In genomic region chrX:13937350-13937749, ce11 we compare ENCODE assay signal across 4 worm cellular contexts.
TF ChIP-seq lines count a peak whose summit lies in the region.

No protein-coding gene starts in this region.

TF ChIP-seq in whole organism, L1 larva, 84 proteins besides CTCF, POLR2A, EP300 and RAD21 (continued from another document and continues in another):
- TF ChIP-seq efl-1 (optimal IDR thresholded peaks at IDR 0.05; lab: Kevin White, UChicago) = no peak
- TF ChIP-seq efl-1 (GFP tag; optimal IDR thresholded peaks at IDR 0.05 in 1 of 2; lab: Kevin White, UChicago) = peak in 1 of 2 experiments; percentile 12
- TF ChIP-seq nhr-85 (tag; lab: Kevin White, UChicago) = no peak
- TF ChIP-seq sptf-1 (tag; optimal IDR thresholded peaks at IDR 0.05; lab: Kevin White, UChicago) = no peak
- TF ChIP-seq ztf-4 (tag; optimal IDR thresholded peaks at IDR 0.05; lab: Kevin White, UChicago) = no peak
- TF ChIP-seq egl-27 (tag; optimal IDR thresholded peaks at IDR 0.05; lab: Kevin White, UChicago) = no peak
- peak; percentile 97 to 100 (median 99) for TF ChIP-seq elt-3 (tag; optimal IDR thresholded peaks at IDR 0.05; lab: Kevin White, UChicago)
- TF ChIP-seq unc-86 (tag; optimal IDR thresholded peaks at IDR 0.05; lab: Kevin White, UChicago) = no peak
- no peak for TF ChIP-seq ceh-82 (tag; optimal IDR thresholded peaks at IDR 0.05; lab: Kevin White, UChicago)
- no peak for TF ChIP-seq snu-23 (GFP tag; optimal IDR thresholded peaks at IDR 0.05; lab: Kevin White, UChicago)
- no peak for TF ChIP-seq lin-15B (tag; optimal IDR thresholded peaks at IDR 0.05; lab: Kevin White, UChicago)
- TF ChIP-seq nhr-11 (tag; optimal IDR thresholded peaks at IDR 0.05; lab: Kevin White, UChicago) = no peak
- TF ChIP-seq F16B12.6 (tag; optimal IDR thresholded peaks at IDR 0.05; lab: Kevin White, UChicago) = no peak
- no peak for TF ChIP-seq tbx-2 (tag; optimal IDR thresholded peaks at IDR 0.05; lab: Kevin White, UChicago)
- no peak for TF ChIP-seq C34B4.2 (tag; optimal IDR thresholded peaks at IDR 0.05; lab: Kevin White, UChicago)
- no peak for TF ChIP-seq nhr-20 (tag; optimal IDR thresholded peaks at IDR 0.05; lab: Kevin White, UChicago)
- no peak for TF ChIP-seq irx-1 (tag; optimal IDR thresholded peaks at IDR 0.05; lab: Kevin White, UChicago)
- no peak for TF ChIP-seq ztf-11 (tag; optimal IDR thresholded peaks at IDR 0.05; lab: Kevin White, UChicago)
- no peak for TF ChIP-seq lsy-2 (tag; optimal IDR thresholded peaks at IDR 0.05; lab: Kevin White, UChicago)
- no peak for TF ChIP-seq C04F5.9 (tag; optimal IDR thresholded peaks at IDR 0.05; lab: Kevin White, UChicago)
- peak; percentile 28 for TF ChIP-seq lin-14 (GFP tag; optimal IDR thresholded peaks at IDR 0.05; lab: Kevin White, UChicago)
- TF ChIP-seq lir-3 (tag; optimal IDR thresholded peaks at IDR 0.05; lab: Kevin White, UChicago; ENCODE audit: poor library complexity) = no peak
- TF ChIP-seq nhr-76 (tag; optimal IDR thresholded peaks at IDR 0.05; lab: Kevin White, UChicago) = no peak
- TF ChIP-seq fkh-4 (tag; optimal IDR thresholded peaks at IDR 0.05; lab: Kevin White, UChicago; ENCODE audit: borderline replicate concordance) = no peak
- TF ChIP-seq pqm-1 (tag; optimal IDR thresholded peaks at IDR 0.05; lab: Kevin White, UChicago) = peak; percentile 97
- TF ChIP-seq lin-35 (GFP tag; optimal IDR thresholded peaks at IDR 0.05; lab: Kevin White, UChicago) = no peak
- TF ChIP-seq unc-130 (tag; optimal IDR thresholded peaks at IDR 0.05; lab: Kevin White, UChicago) = peak; percentile 26
- TF ChIP-seq aly-2 (tag; optimal IDR thresholded peaks at IDR 0.05; lab: Kevin White, UChicago) = no peak
- TF ChIP-seq rnt-1 (tag; optimal IDR thresholded peaks at IDR 0.05; lab: Kevin White, UChicago) = no peak
- TF ChIP-seq unc-30 (tag; optimal IDR thresholded peaks at IDR 0.05; lab: Kevin White, UChicago) = no peak
- no peak for TF ChIP-seq ceh-8 (GFP tag; optimal IDR thresholded peaks at IDR 0.05; lab: Kevin White, UChicago)
- TF ChIP-seq ces-1 (GFP tag; optimal IDR thresholded peaks at IDR 0.05; lab: Kevin White, UChicago) = no peak
- no peak for TF ChIP-seq dpl-1 (GFP tag; optimal IDR thresholded peaks at IDR 0.05; lab: Kevin White, UChicago)
- TF ChIP-seq grh-1 (GFP tag; IDR thresholded peaks at IDR 0.05; lab: Robert Waterston, UW) = no peak
- no peak for TF ChIP-seq zag-1 (tag; optimal IDR thresholded peaks at IDR 0.05; lab: Kevin White, UChicago)

TF ChIP-seq in whole organism, L2 larva, 48 proteins besides CTCF, POLR2A, EP300 and RAD21 (continued from another document):
- TF ChIP-seq dmd-4 (tag; optimal IDR thresholded peaks at IDR 0.05; lab: Kevin White, UChicago) (no peak), ama-1 (optimal IDR thresholded peaks at IDR 0.05; lab: Kevin White, UChicago) (no peak), elt-3 (tag; optimal IDR thresholded peaks at IDR 0.05; lab: Kevin White, UChicago) (peak; percentile 59), peb-1 (tag; optimal IDR thresholded peaks at IDR 0.05; lab: Kevin White, UChicago) (no peak), ZK546.5 (tag; optimal IDR thresholded peaks at IDR 0.05; lab: Kevin White, UChicago) (no peak), aly-2 (tag; optimal IDR thresholded peaks at IDR 0.05; lab: Kevin White, UChicago) (no peak), lin-13 (GFP tag; optimal IDR thresholded peaks at IDR 0.05; lab: Kevin White, UChicago) (no peak), ztf-4 (tag; optimal IDR thresholded peaks at IDR 0.05; lab: Kevin White, UChicago) (no peak), snpc-4 (tag; optimal IDR thresholded peaks at IDR 0.05; lab: Kevin White, UChicago) (no peak), elt-1 (tag; optimal IDR thresholded peaks at IDR 0.05; lab: Kevin White, UChicago) (no peak), mdl-1 (tag; optimal IDR thresholded peaks at IDR 0.05; lab: Kevin White, UChicago) (no peak), ceh-82 (tag; optimal IDR thresholded peaks at IDR 0.05; lab: Kevin White, UChicago) (no peak), Y55F3AM.14 (GFP tag; optimal IDR thresholded peaks at IDR 0.05; lab: Kevin White, UChicago) (no peak), unc-55 (GFP tag; optimal IDR thresholded peaks at IDR 0.05; lab: Kevin White, UChicago) (no peak), crh-2 (tag; optimal IDR thresholded peaks at IDR 0.05; lab: Kevin White, UChicago) (peak; percentile 22), ztf-11 (tag; optimal IDR thresholded peaks at IDR 0.05; lab: Kevin White, UChicago) (no peak), nhr-12 (tag; optimal IDR thresholded peaks at IDR 0.05; lab: Kevin White, UChicago) (no peak), ztf-1 (GFP tag; conservative IDR thresholded peaks at IDR 0.05; lab: Robert Waterston, UW) (no peak), lin-11 (tag; optimal IDR thresholded peaks at IDR 0.05; lab: Kevin White, UChicago) (no peak), fos-1 (tag; optimal IDR thresholded peaks at IDR 0.05; lab: Kevin White, UChicago) (peak; percentile 54), alr-1 (tag; optimal IDR thresholded peaks at IDR 0.05; lab: Kevin White, UChicago) (no peak), nhr-10 (tag; optimal IDR thresholded peaks at IDR 0.05; lab: Kevin White, UChicago) (no peak), nhr-129 (tag; optimal IDR thresholded peaks at IDR 0.05; lab: Kevin White, UChicago) (no peak), unc-39 (tag; optimal IDR thresholded peaks at IDR 0.05; lab: Kevin White, UChicago) (no peak), ceh-16 (tag; optimal IDR thresholded peaks at IDR 0.05; lab: Kevin White, UChicago) (no peak), zag-1 (tag; optimal IDR thresholded peaks at IDR 0.05; lab: Kevin White, UChicago) (no peak), skn-1 (tag; optimal IDR thresholded peaks at IDR 0.05; lab: Kevin White, UChicago) (no peak), gmeb-1 (tag; optimal IDR thresholded peaks at IDR 0.05; lab: Kevin White, UChicago) (no peak)
TF ChIP-seq in whole organism, L2 larva: peak in this region for 5.

TF ChIP-seq in whole organism, L3 larva, 47 proteins besides CTCF, POLR2A, EP300 and RAD21 (continued from another document):
- TF ChIP-seq lsy-12 (tag; optimal IDR thresholded peaks at IDR 0.05; lab: Kevin White, UChicago) (no peak), elt-2 (tag; optimal IDR thresholded peaks at IDR 0.05; lab: Kevin White, UChicago) (peak; percentile 85), zag-1 (tag; optimal IDR thresholded peaks at IDR 0.05; lab: Kevin White, UChicago) (no peak)
TF ChIP-seq in whole organism, L3 larva: peak in this region for 4.

TF ChIP-seq in whole organism, L4 larva, 104 proteins besides CTCF, POLR2A, EP300 and RAD21 (continued from another document):
- peak in 1 of 2 experiments; percentile 84 for TF ChIP-seq unc-62 (GFP tag; optimal IDR thresholded peaks at IDR 0.05 in 1 of 2; lab: Kevin White, UChicago)
- TF ChIP-seq unc-62 (tag; optimal IDR thresholded peaks at IDR 0.05; lab: Kevin White, UChicago) = no peak
- TF ChIP-seq skn-1 (tag; optimal IDR thresholded peaks at IDR 0.05; lab: Kevin White, UChicago) = no peak
- no peak for TF ChIP-seq dmd-8 (GFP tag; IDR thresholded peaks at IDR 0.05; lab: Robert Waterston, UW)
- TF ChIP-seq lsy-2 (tag; optimal IDR thresholded peaks at IDR 0.05; lab: Kevin White, UChicago) = no peak
- no peak for TF ChIP-seq jun-1 (tag; optimal IDR thresholded peaks at IDR 0.05; lab: Kevin White, UChicago)
- no peak for TF ChIP-seq nhr-237 (tag; optimal IDR thresholded peaks at IDR 0.05; lab: Kevin White, UChicago)
- TF ChIP-seq gei-8 (GFP tag; optimal IDR thresholded peaks at IDR 0.05; lab: Kevin White, UChicago) = no peak
- TF ChIP-seq mxl-3 (GFP tag; optimal IDR thresholded peaks at IDR 0.05; lab: Kevin White, UChicago) = no peak
- TF ChIP-seq ces-1 (GFP tag; optimal IDR thresholded peaks at IDR 0.05; lab: Kevin White, UChicago) = no peak
- TF ChIP-seq ztf-11 (tag; optimal IDR thresholded peaks at IDR 0.05; lab: Kevin White, UChicago) = no peak
- TF ChIP-seq dve-1 (tag; optimal IDR thresholded peaks at IDR 0.05; lab: Kevin White, UChicago; ENCODE audit: insufficient read depth) = peak; percentile 44
- TF ChIP-seq daf-16 (GFP tag; optimal IDR thresholded peaks at IDR 0.05; lab: Kevin White, UChicago) = no peak
- TF ChIP-seq daf-16 (tag; optimal IDR thresholded peaks at IDR 0.05; lab: Kevin White, UChicago) = peak; percentile 39
- no peak for TF ChIP-seq daf-12 (tag; optimal IDR thresholded peaks at IDR 0.05; lab: Kevin White, UChicago)
- TF ChIP-seq nhr-41 (GFP tag; IDR thresholded peaks at IDR 0.05; lab: Robert Waterston, UW) = no peak
- TF ChIP-seq dmd-9 (GFP tag; IDR thresholded peaks at IDR 0.05; lab: Robert Waterston, UW) = no peak
- TF ChIP-seq vab-7 (GFP tag; IDR thresholded peaks at IDR 0.05; lab: Robert Waterston, UW) = no peak
- TF ChIP-seq set-16 (GFP tag; IDR thresholded peaks at IDR 0.05; lab: Robert Waterston, UW) = no peak
- TF ChIP-seq nhr-102 (tag; optimal IDR thresholded peaks at IDR 0.05; lab: Kevin White, UChicago) = no peak
- TF ChIP-seq ZK546.5 (tag; optimal IDR thresholded peaks at IDR 0.05; lab: Kevin White, UChicago) = no peak
- TF ChIP-seq nhr-77 (tag; optimal IDR thresholded peaks at IDR 0.05; lab: Kevin White, UChicago) = no peak
- no peak for TF ChIP-seq hlh-30 (tag; optimal IDR thresholded peaks at IDR 0.05; lab: Kevin White, UChicago; ENCODE audit: insufficient read depth)
- no peak for TF ChIP-seq ZK337.2 (GFP tag; IDR thresholded peaks at IDR 0.05; lab: Robert Waterston, UW)
- TF ChIP-seq daf-8 (GFP tag; IDR thresholded peaks at IDR 0.05; lab: Robert Waterston, UW) = no peak
- TF ChIP-seq snpc-1.2 (GFP tag; IDR thresholded peaks at IDR 0.05; lab: Robert Waterston, UW) = no peak
- no peak for TF ChIP-seq ceh-28 (tag; optimal IDR thresholded peaks at IDR 0.05; lab: Kevin White, UChicago)
- TF ChIP-seq nhr-6 (tag; optimal IDR thresholded peaks at IDR 0.05; lab: Kevin White, UChicago) = no peak
- no peak for TF ChIP-seq egl-27 (tag; optimal IDR thresholded peaks at IDR 0.05; lab: Kevin White, UChicago)
- no peak for TF ChIP-seq unc-39 (tag; optimal IDR thresholded peaks at IDR 0.05; lab: Kevin White, UChicago)
- no peak for TF ChIP-seq nhr-25 (tag; optimal IDR thresholded peaks at IDR 0.05; lab: Kevin White, UChicago; ENCODE audit: borderline replicate concordance, insufficient read depth)
- TF ChIP-seq ama-1 (optimal IDR thresholded peaks at IDR 0.05; lab: Kevin White, UChicago) = no peak
- TF ChIP-seq F49E8.2 (tag; optimal IDR thresholded peaks at IDR 0.05; lab: Kevin White, UChicago; ENCODE audit: borderline replicate concordance) = no peak
- TF ChIP-seq mep-1 (tag; optimal IDR thresholded peaks at IDR 0.05; lab: Kevin White, UChicago) = no peak
- TF ChIP-seq lin-38 (GFP tag; IDR thresholded peaks at IDR 0.05; lab: Robert Waterston, UW) = no peak
- TF ChIP-seq F44E2.7 (GFP tag; IDR thresholded peaks at IDR 0.05; lab: Robert Waterston, UW) = no peak
- peak; percentile 55 for TF ChIP-seq hlh-11 (tag; optimal IDR thresholded peaks at IDR 0.05; lab: Kevin White, UChicago)
- no peak for TF ChIP-seq cey-2 (tag; optimal IDR thresholded peaks at IDR 0.05; lab: Kevin White, UChicago; ENCODE audit: borderline replicate concordance, insufficient read depth)
- TF ChIP-seq pqm-1 (tag; optimal IDR thresholded peaks at IDR 0.05; lab: Kevin White, UChicago) = peak; percentile 88
- TF ChIP-seq egl-43 (GFP tag; IDR thresholded peaks at IDR 0.05; lab: Robert Waterston, UW) = no peak
